Worm (Caenorhabditis elegans): Measurements from ENCODE around the gene got-1.2.
"Not testable (repeated sequence)": the region's sequence is repeated elsewhere in the genome, so short reads cannot be mapped to it uniquely, and the experiment has no call there.

The got-1.2 gene

ce11 chrX:16792700-16793176 lies at the start of gene got-1.2:
TSS of gene got-1.2 (minus strand) at chrX:16793126.
- TF ChIP-seq M03D4.4 (tag; optimal IDR thresholded peaks at IDR 0.05) (no peak), snpc-4 (tag; optimal IDR thresholded peaks at IDR 0.05) (no peak), zip-8 (tag; optimal IDR thresholded peaks at IDR 0.05) (no peak), cnd-1 (tag; optimal IDR thresholded peaks at IDR 0.05) (no peak), nhr-12 (tag; optimal IDR thresholded peaks at IDR 0.05) (no peak), drap-1 (GFP tag; optimal IDR thresholded peaks at IDR 0.05) (no peak), nhr-76 (tag; optimal IDR thresholded peaks at IDR 0.05) (no peak), blmp-1 (tag; optimal IDR thresholded peaks at IDR 0.05) (no peak), lin-32 (GFP tag; optimal IDR thresholded peaks at IDR 0.05) (no peak), sem-2 (GFP tag; optimal IDR thresholded peaks at IDR 0.05) (no peak), ham-2 (GFP tag; optimal IDR thresholded peaks at IDR 0.05) (no peak), bed-3 (GFP tag; optimal IDR thresholded peaks at IDR 0.05) (no peak), lin-13 (tag; optimal IDR thresholded peaks at IDR 0.05) (no peak), ceh-39 (tag; optimal IDR thresholded peaks at IDR 0.05) (no peak), ztf-11 (tag; optimal IDR thresholded peaks at IDR 0.05) (no peak), elt-1 (tag; optimal IDR thresholded peaks at IDR 0.05; ENCODE audit: borderline replicate concordance, insufficient read depth) (no peak), flh-1 (GFP tag; optimal IDR thresholded peaks at IDR 0.05) (no peak), sptf-1 (tag; optimal IDR thresholded peaks at IDR 0.05) (no peak)

ce11 chrX:16840738-16841137 lies 47.8 kb upstream of the got-1.2 start, which contains the start of gene dyla-1:
TSS of gene dyla-1 (plus strand) at chrX:16841038.
- no peak for TF ChIP-seq ztf-11 (tag; optimal IDR thresholded peaks at IDR 0.05)
- TF ChIP-seq unc-62 (GFP tag; optimal IDR thresholded peaks at IDR 0.05): no peak
- no peak for TF ChIP-seq drap-1 (GFP tag; optimal IDR thresholded peaks at IDR 0.05)
- TF ChIP-seq zip-8 (tag; optimal IDR thresholded peaks at IDR 0.05): no peak
- no peak for TF ChIP-seq cnd-1 (tag; optimal IDR thresholded peaks at IDR 0.05)
- TF ChIP-seq ceh-83 (GFP tag; optimal IDR thresholded peaks at IDR 0.05): no peak

ce11 chrX:16836304-16836703 lies 43.4 kb upstream of the got-1.2 start, which contains the start of gene F41G4.7:
TSS of gene F41G4.7 (minus strand) at chrX:16836404.
- TF ChIP-seq hlh-1 (tag; optimal IDR thresholded peaks at IDR 0.05) (no peak), tbx-8 (GFP tag; optimal IDR thresholded peaks at IDR 0.05) (no peak), mep-1 (tag; optimal IDR thresholded peaks at IDR 0.05) (no peak), unc-62 (GFP tag; optimal IDR thresholded peaks at IDR 0.05) (no peak), nhr-12 (tag; optimal IDR thresholded peaks at IDR 0.05) (no peak), pha-4 (tag; optimal IDR thresholded peaks at IDR 0.05) (no peak), cnd-1 (tag; optimal IDR thresholded peaks at IDR 0.05) (no peak), drap-1 (GFP tag; optimal IDR thresholded peaks at IDR 0.05) (no peak), snpc-4 (tag; optimal IDR thresholded peaks at IDR 0.05) (no peak), nhr-28 (tag; optimal IDR thresholded peaks at IDR 0.05) (no peak), elt-1 (tag; optimal IDR thresholded peaks at IDR 0.05; ENCODE audit: borderline replicate concordance, insufficient read depth) (no peak)

- not testable (repeated sequence) for TF ChIP-seq unc-62 (GFP tag; optimal IDR thresholded peaks at IDR 0.05); mab-5 (tag; optimal IDR thresholded peaks at IDR 0.05); ceh-83 (GFP tag; optimal IDR thresholded peaks at IDR 0.05)
These were observed 41.8 kb upstream of the got-1.2 start, which contains the start of gene F41G4.13 for ce11 chrX:16834691-16835090. TSS of gene F41G4.13 (minus strand) at chrX:16834791.

- TF ChIP-seq unc-39 (tag; optimal IDR thresholded peaks at IDR 0.05): no peak
These were observed 33.6 kb upstream of the got-1.2 start for ce11 chrX:16826500-16826899.

- TF ChIP-seq ceh-43 (GFP tag; optimal IDR thresholded peaks at IDR 0.05) (no peak), ces-1 (GFP tag; optimal IDR thresholded peaks at IDR 0.05) (no peak), mab-5 (tag; optimal IDR thresholded peaks at IDR 0.05) (no peak), sem-2 (GFP tag; optimal IDR thresholded peaks at IDR 0.05) (no peak), elt-1 (tag; optimal IDR thresholded peaks at IDR 0.05; ENCODE audit: borderline replicate concordance, insufficient read depth) (no peak), unc-39 (tag; optimal IDR thresholded peaks at IDR 0.05) (no peak)
These were observed 32.4 kb upstream of the got-1.2 start, which contains the start of gene sto-5 for ce11 chrX:16825358-16825757. TSS of gene sto-5 (minus strand) at chrX:16825458.
